Fruit fly (Drosophila melanogaster): ENCODE results near the gene Cpr11A.

DNA sequence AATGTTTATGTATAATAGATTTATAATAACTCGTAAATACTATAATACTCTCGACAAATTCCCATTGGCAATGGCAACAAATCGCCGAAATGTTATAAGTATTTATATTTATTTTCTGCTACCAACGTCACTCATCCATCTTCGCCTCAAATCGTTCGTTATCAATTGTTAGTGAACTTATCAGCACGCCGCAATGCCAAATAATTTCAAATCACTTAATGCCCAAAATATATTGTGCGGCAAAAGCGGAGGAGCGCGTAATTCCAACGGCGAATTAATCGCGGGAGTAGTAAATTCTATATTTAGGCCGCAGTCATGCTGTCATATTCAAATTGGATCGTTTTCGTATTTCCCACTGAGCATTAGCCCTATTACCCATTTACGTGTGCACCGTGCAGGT lies 17.6 kb upstream of the Cpr11A start:
- TF ChIP-seq CG8478 (optimal IDR thresholded peaks at IDR 0.05) (no peak), CTCF (optimal IDR thresholded peaks at IDR 0.05) (no peak)

Data from S2 (cell line).